Fruit fly (Drosophila melanogaster) whole organism, embryonic: ENCODE measurements around the gene tai.
A peak's percentile ranks its signal among the peaks of the same experiment; 100 is the strongest.

Experiments used
- CG1024 ChIP-seq: fragments of 200-800 bp; sonication (Bioruptor generic); IDR thresholded peaks from 2 replicates; pipeline ENCODE4 v1.3.6; 2022; ENCODE audit warnings: missing biosample characterization, missing genetic modification characterization
- CG10979 ChIP-seq: fragments of 200-800 bp; sonication (Bioruptor generic); optimal IDR thresholded peaks from 2 replicates; lab custom pipeline; 2018; ENCODE audit warnings: missing biosample characterization, mild to moderate bottlenecking, missing genetic modification characterization, moderate library complexity
- CG11398 ChIP-seq: fragments of 200-800 bp; sonication (Bioruptor generic); optimal IDR thresholded peaks from 2 replicates; lab custom pipeline; 2016; ENCODE audit warnings: missing biosample characterization, missing genetic modification characterization
- CG11723 ChIP-seq: fragments of 200-800 bp; sonication (Bioruptor generic); optimal IDR thresholded peaks from 2 replicates; lab custom pipeline; 2017; ENCODE audit warnings: missing biosample characterization, mild to moderate bottlenecking, missing genetic modification characterization
- CG14441 ChIP-seq: fragments of 200-800 bp; sonication (Bioruptor generic); IDR thresholded peaks from 2 replicates; pipeline ENCODE4 v1.3.6; 2022; ENCODE audit warnings: missing biosample characterization, missing genetic modification characterization
- CG1603 ChIP-seq: fragments of 200-800 bp; sonication (Bioruptor generic); optimal IDR thresholded peaks from 2 replicates; lab custom pipeline; 2019; ENCODE audit warnings: missing biosample characterization, mild to moderate bottlenecking, missing genetic modification characterization, moderate library complexity
- CG17385 ChIP-seq: fragments of 200-800 bp; sonication (Bioruptor generic); optimal IDR thresholded peaks from 3 replicates; lab custom pipeline; 2018; ENCODE audit warnings: missing biosample characterization, mild to moderate bottlenecking, missing genetic modification characterization
- CG17568 ChIP-seq: fragments of 200-800 bp; sonication (Bioruptor generic); optimal IDR thresholded peaks from 2 replicates; lab custom pipeline; 2018; ENCODE audit warnings: missing biosample characterization, mild to moderate bottlenecking, missing genetic modification characterization, moderate library complexity
- CG18262 ChIP-seq: fragments of 200-800 bp; optimal IDR thresholded peaks from 3 replicates; lab custom pipeline; 2019; ENCODE audit warnings: missing biosample characterization, mild to moderate bottlenecking, missing genetic modification characterization, moderate library complexity
- CG2199 ChIP-seq: fragments of 200-800 bp; sonication (Bioruptor generic); IDR thresholded peaks from 3 replicates; pipeline ENCODE4 v1.3.6; 2022; ENCODE audit warnings: missing biosample characterization, missing genetic modification characterization
- CG2712 ChIP-seq: fragments of 200-800 bp; optimal IDR thresholded peaks from 3 replicates; lab custom pipeline; 2019; ENCODE audit warnings: missing biosample characterization, mild to moderate bottlenecking, missing genetic modification characterization, moderate library complexity
- CG2889 ChIP-seq: fragments of 200-800 bp; sonication (Bioruptor generic); IDR thresholded peaks from 3 replicates; pipeline ENCODE4 v1.3.6; 2022; ENCODE audit warnings: missing biosample characterization, missing genetic modification characterization
- CG31441 ChIP-seq: fragments of 200-800 bp; sonication (Bioruptor generic); IDR thresholded peaks from 2 replicates; pipeline ENCODE4 v1.3.6; 2022; ENCODE audit warnings: missing biosample characterization, missing genetic modification characterization
- CG33557 ChIP-seq: fragments of 200-800 bp; sonication (Bioruptor generic); optimal IDR thresholded peaks from 2 replicates; lab custom pipeline; 2019; ENCODE audit warnings: missing biosample characterization, mild to moderate bottlenecking, missing genetic modification characterization, moderate library complexity
- CG6254 ChIP-seq: fragments of 200-800 bp; sonication (Bioruptor generic); optimal IDR thresholded peaks from 3 replicates; lab custom pipeline; 2017; ENCODE audit warnings: mild to moderate bottlenecking, missing biosample characterization, missing genetic modification reagents, missing genetic modification characterization
- CG8478 ChIP-seq: fragments of >200 bp; optimal IDR thresholded peaks from 2 replicates; lab custom pipeline; 2018
- CG9797 ChIP-seq: fragments of 200-800 bp; sonication (Bioruptor generic); optimal IDR thresholded peaks from 3 replicates; lab custom pipeline; 2018; ENCODE audit warnings: missing biosample characterization, mild to moderate bottlenecking, missing genetic modification characterization
- Dfd ChIP-seq, 2 experiments: fragments of >200 bp; optimal IDR thresholded peaks; 2 replicates each; lab custom pipeline; 2017; ENCODE audit warnings: missing biosample characterization in 2 of 2, missing genetic modification characterization in 2 of 2
- HLH4C ChIP-seq: fragments of 200-800 bp; sonication (Bioruptor generic); IDR thresholded peaks from 3 replicates; pipeline ENCODE4 v1.3.6; 2022; ENCODE audit warnings: missing biosample characterization, missing genetic modification characterization; ENCODE audit not compliant: partially characterized antibody
- Hr78 ChIP-seq, 2 experiments: fragments of 200-800 bp in 1 of 2; fragments of >200 bp in 1 of 2; sonication (Bioruptor generic) in 1 of 2; optimal IDR thresholded peaks; 2 replicates each; lab custom pipeline; 2017 to 2019; ENCODE audit warnings: missing biosample characterization in 2 of 2, missing genetic modification characterization in 2 of 2, mild to moderate bottlenecking in 1 of 2, moderate library complexity in 1 of 2
- Lim3 ChIP-seq: fragments of 200-800 bp; sonication (Bioruptor generic); IDR thresholded peaks from 2 replicates; pipeline ENCODE4 v1.3.6; 2022; ENCODE audit warnings: missing biosample characterization, missing genetic modification characterization
- Med ChIP-seq: fragments of 200-800 bp; sonication (Bioruptor generic); peaks from one replicate; lab custom pipeline; 2016; ENCODE audit warnings: missing biosample characterization, missing genetic modification characterization, mild to moderate bottlenecking, inconsistent platforms, moderate library complexity
- Ssrp ChIP-seq: fragments of 200-800 bp; sonication (Bioruptor generic); optimal IDR thresholded peaks from 2 replicates; lab custom pipeline; 2018; ENCODE audit warnings: missing biosample characterization, mild to moderate bottlenecking, missing genetic modification characterization, moderate library complexity
- abd-A ChIP-seq: fragments of 200-800 bp; sonication (Bioruptor generic); optimal IDR thresholded peaks from 3 replicates; lab custom pipeline; 2019; ENCODE audit warnings: missing biosample characterization, mild to moderate bottlenecking, missing genetic modification characterization, moderate library complexity
- ara ChIP-seq: fragments of 200-800 bp; sonication (Bioruptor generic); IDR thresholded peaks from 2 replicates; pipeline ENCODE4 v1.3.6; 2022; ENCODE audit warnings: missing biosample characterization, missing genetic modification characterization
- bsh ChIP-seq, 2 experiments: fragments of 200-800 bp; sonication (Bioruptor generic); optimal IDR thresholded peaks; 2 replicates each; lab custom pipeline; 2017 to 2018; ENCODE audit warnings: mild to moderate bottlenecking in 2 of 2, missing biosample characterization in 2 of 2, missing genetic modification characterization in 2 of 2, moderate library complexity in 1 of 2
- caup ChIP-seq: fragments of 200-800 bp; sonication (Bioruptor generic); optimal IDR thresholded peaks from 3 replicates; lab custom pipeline; 2017; ENCODE audit warnings: missing biosample characterization, mild to moderate bottlenecking, missing genetic modification characterization, moderate library complexity; ENCODE audit not compliant: severe bottlenecking
- chinmo ChIP-seq: fragments of 200-800 bp; sonication (Bioruptor generic); IDR thresholded peaks from 4 replicates; pipeline ENCODE4 v1.3.6; 2022; ENCODE audit warnings: missing biosample characterization, missing genetic modification characterization; ENCODE audit not compliant: partially characterized antibody
- ci ChIP-seq: fragments of 200-800 bp; sonication (Bioruptor generic); IDR thresholded peaks from 3 replicates; pipeline ENCODE4 v1.3.6; 2022; ENCODE audit warnings: missing biosample characterization, missing genetic modification characterization
- crol ChIP-seq: fragments of 200-800 bp; sonication (Bioruptor generic); IDR thresholded peaks from 2 replicates; pipeline ENCODE4 v1.3.6; 2022; ENCODE audit warnings: missing biosample characterization, missing genetic modification characterization
- dmrt11E ChIP-seq: fragments of 200-800 bp; sonication (Bioruptor generic); optimal IDR thresholded peaks from 3 replicates; lab custom pipeline; 2018; ENCODE audit warnings: missing biosample characterization, mild to moderate bottlenecking, missing genetic modification characterization, moderate library complexity
- dpn ChIP-seq, 2 experiments: fragments of 200-800 bp; sonication (Bioruptor generic); optimal IDR thresholded peaks; 3 replicates each; lab custom pipeline; 2016; ENCODE audit warnings: missing biosample characterization in 2 of 2, missing genetic modification characterization in 2 of 2
- fd3F ChIP-seq: fragments of 200-800 bp; sonication (Bioruptor generic); optimal IDR thresholded peaks from 2 replicates; lab custom pipeline; 2018; ENCODE audit warnings: missing biosample characterization, mild to moderate bottlenecking, missing genetic modification characterization, moderate library complexity
- fd64A ChIP-seq: fragments of 200-800 bp; sonication (Bioruptor generic); optimal IDR thresholded peaks from 3 replicates; lab custom pipeline; 2018; ENCODE audit warnings: missing biosample characterization, mild to moderate bottlenecking, missing genetic modification characterization
- gce ChIP-seq: fragments of 200-800 bp; sonication (Bioruptor generic); IDR thresholded peaks from 3 replicates; pipeline ENCODE4 v1.3.6; 2022; ENCODE audit warnings: missing biosample characterization, missing genetic modification characterization
- lola ChIP-seq, 3 experiments: fragments of >200 bp in 2 of 3; fragments of 200-800 bp in 1 of 3; sonication (Bioruptor generic) in 1 of 3; optimal IDR thresholded peaks; 2 replicates each; lab custom pipeline; 2017 to 2019; ENCODE audit warnings: missing biosample characterization in 3 of 3, missing genetic modification characterization in 3 of 3, mild to moderate bottlenecking in 1 of 3, moderate library complexity in 1 of 3
- lov ChIP-seq, 2 experiments: fragments of 200-800 bp in 1 of 2; fragments of >200 bp in 1 of 2; sonication (Bioruptor generic) in 1 of 2; IDR thresholded peaks in 1 of 2; optimal IDR thresholded peaks in 1 of 2; 2 replicates in 1 of 2; 3 replicates in 1 of 2; pipeline versions ENCODE4 v1.3.6 to Lab custom; 2017 to 2022; ENCODE audit warnings: missing biosample characterization in 1 of 2, missing genetic modification characterization in 1 of 2
- nerfin-1 ChIP-seq: fragments of 200-800 bp; sonication (Bioruptor generic); optimal IDR thresholded peaks from 3 replicates; lab custom pipeline; 2019; ENCODE audit warnings: missing biosample characterization, mild to moderate bottlenecking, missing genetic modification characterization, moderate library complexity
- pros ChIP-seq: fragments of 200-800 bp; sonication (Bioruptor generic); optimal IDR thresholded peaks from 3 replicates; lab custom pipeline; 2019; ENCODE audit warnings: missing biosample characterization, mild to moderate bottlenecking, missing genetic modification characterization, moderate library complexity
- sd ChIP-seq: fragments of 200-800 bp; sonication (Bioruptor generic); optimal IDR thresholded peaks from 3 replicates; lab custom pipeline; 2018; ENCODE audit warnings: missing biosample characterization, mild to moderate bottlenecking, missing genetic modification characterization, moderate library complexity
- sens ChIP-seq: fragments of 200-800 bp; sonication (Bioruptor generic); peaks from one replicate; lab custom pipeline; 2016; ENCODE audit warnings: missing biosample characterization, missing genetic modification characterization
- seq ChIP-seq: fragments of 200-800 bp; sonication (Bioruptor generic); IDR thresholded peaks from 2 replicates; pipeline ENCODE4 v1.3.6; 2022; ENCODE audit warnings: missing biosample characterization, missing genetic modification characterization
- tap ChIP-seq: fragments of 200-800 bp; optimal IDR thresholded peaks from 3 replicates; lab custom pipeline; 2019; ENCODE audit warnings: missing biosample characterization, mild to moderate bottlenecking, missing genetic modification characterization, moderate library complexity
- unpg ChIP-seq: fragments of 200-800 bp; sonication (Bioruptor generic); optimal IDR thresholded peaks from 3 replicates; lab custom pipeline; 2018; ENCODE audit warnings: missing biosample characterization, mild to moderate bottlenecking, missing genetic modification characterization, moderate library complexity
- vvl ChIP-seq: fragments of 200-800 bp; sonication (Bioruptor generic); IDR thresholded peaks from 2 replicates; pipeline ENCODE4 v1.3.6; 2022; ENCODE audit warnings: missing biosample characterization, missing genetic modification characterization
- z ChIP-seq: fragments of 200-800 bp; sonication (Bioruptor generic); IDR thresholded peaks from 3 replicates; pipeline ENCODE4 v1.3.6; 2022; ENCODE audit warnings: missing biosample characterization, missing genetic modification characterization
- zen ChIP-seq: fragments of 200-800 bp; sonication (Bioruptor generic); optimal IDR thresholded peaks from 3 replicates; lab custom pipeline; 2018; ENCODE audit warnings: missing biosample characterization, mild to moderate bottlenecking, missing genetic modification characterization, moderate library complexity

The tai gene

DNA sequence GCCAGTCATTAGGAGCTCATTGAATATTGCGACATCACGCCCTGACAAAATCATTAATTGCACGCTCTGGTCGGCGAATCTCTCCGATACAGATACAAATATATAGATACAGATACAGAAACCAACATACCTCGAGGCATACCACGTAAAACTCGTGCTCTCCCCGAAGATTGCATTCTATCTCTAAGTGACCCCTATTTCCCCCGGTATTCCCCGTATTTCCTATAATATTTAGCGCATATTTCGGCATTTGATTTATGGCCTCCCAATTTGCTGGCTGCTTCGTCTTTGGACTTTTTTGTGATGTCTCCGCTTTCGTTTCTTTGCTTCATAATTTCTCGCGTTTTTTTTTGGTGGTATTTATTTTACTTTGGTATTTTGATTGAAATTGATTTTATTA is 25.7 kb downstream of the tai start:
- TF ChIP-seq chinmo (GFP tag; lab: Robert Waterston, UW) = 0 out of 4 replicates have a peak, but pooled peaks have one; percentile 9
- TF ChIP-seq sd (tag; lab: Kevin White, UChicago) = peak; percentile 47
- TF ChIP-seq pros = no peak

DNA sequence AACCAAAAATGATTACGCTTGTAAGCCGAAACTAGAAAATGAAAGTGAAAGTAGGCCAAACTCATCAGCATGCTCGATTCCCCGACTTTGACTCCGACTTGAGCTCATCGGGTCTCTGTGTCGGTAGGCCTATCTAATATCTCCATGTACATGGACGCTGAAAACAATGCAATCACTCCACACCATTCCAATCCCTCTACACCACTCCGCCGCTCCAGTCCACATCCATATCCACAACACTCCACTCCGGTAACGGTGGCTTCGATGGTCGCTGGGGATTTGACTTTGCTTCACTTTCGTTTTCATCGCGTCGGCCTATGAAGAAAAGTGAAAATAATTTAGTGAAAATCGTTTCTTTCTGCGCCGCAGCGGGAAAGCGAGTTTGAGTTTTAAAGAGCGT is 27.1 kb downstream of the tai start:
- no peak for TF ChIP-seq CG14441 (GFP tag; lab: Robert Waterston, UW)
- TF ChIP-seq CG6254 (GFP tag; lab: Kevin White, UChicago) = peak; percentile 53
- TF ChIP-seq Ssrp = no peak
- peak; percentile 22 for TF ChIP-seq dmrt11E (tag; lab: Kevin White, UChicago)
- no peak for TF ChIP-seq CG17568 (GFP tag; lab: Kevin White, UChicago)
- TF ChIP-seq dpn (GFP tag; optimal IDR thresholded peaks at IDR 0.05; lab: Kevin White, UChicago) = no peak
- TF ChIP-seq CG11723 (GFP tag; lab: Kevin White, UChicago) = no peak
- TF ChIP-seq fd64A (GFP tag; lab: Kevin White, UChicago) = peak; percentile 26
- TF ChIP-seq CG18262 (tag; lab: Kevin White, UChicago) = peak; percentile 26
- no peak for TF ChIP-seq fd3F (GFP tag; lab: Kevin White, UChicago)
- peak; percentile 17 for TF ChIP-seq nerfin-1 (tag; lab: Kevin White, UChicago)
- TF ChIP-seq ci (GFP tag; lab: Robert Waterston, UW) = peak; percentile 55; the same call in 1 of the 3 replicates
- no peak for TF ChIP-seq gce
- TF ChIP-seq CG8478 (lab: Kevin White, UChicago) = no peak
- TF ChIP-seq CG17385 (GFP tag; lab: Kevin White, UChicago) = no peak
- no peak for TF ChIP-seq Hr78 (GFP tag; optimal IDR thresholded peaks at IDR 0.05; lab: Kevin White, UChicago)
- peak; percentile 50 for TF ChIP-seq Med (GFP tag; lab: Kevin White, UChicago)
- peak; percentile 62; the same call in 1 of the 3 replicates for TF ChIP-seq z (GFP tag; lab: Robert Waterston, UW)
- TF ChIP-seq sens (GFP tag; lab: Kevin White, UChicago) = peak; percentile 73
- TF ChIP-seq CG1603 (tag; lab: Kevin White, UChicago) = peak; percentile 33
- peak; percentile 27; the same call in 1 of the 2 replicates for TF ChIP-seq ara
- no peak for TF ChIP-seq CG1024 (GFP tag; lab: Robert Waterston, UW)
- peak; percentile 19 for TF ChIP-seq CG2712 (tag; lab: Kevin White, UChicago)
- no peak for TF ChIP-seq CG11398 (GFP tag; lab: Kevin White, UChicago)
- TF ChIP-seq crol (GFP tag; lab: Robert Waterston, UW) = peak; percentile 58
- peak; percentile 12 for TF ChIP-seq pros
- TF ChIP-seq lov (optimal IDR thresholded peaks at IDR 0.05; lab: Kevin White, UChicago) = no peak
- 0 out of 3 replicates have a peak, but pooled peaks have one; percentile 23 for TF ChIP-seq lov (GFP tag; IDR thresholded peaks at IDR 0.05; lab: Robert Waterston, UW)
- peak; percentile 8 for TF ChIP-seq CG10979
- no peak for TF ChIP-seq caup (GFP tag; lab: Kevin White, UChicago)
- no peak for TF ChIP-seq HLH4C (GFP tag; lab: Robert Waterston, UW)
- TF ChIP-seq CG9797 (GFP tag; lab: Kevin White, UChicago) = no peak
- no peak; the same call in 1 of the 2 replicates for TF ChIP-seq vvl (GFP tag; lab: Robert Waterston, UW)
- peak in 1 of 2 experiments; percentile 53 for TF ChIP-seq bsh (GFP tag; optimal IDR thresholded peaks at IDR 0.05; lab: Kevin White, UChicago)
- no peak for TF ChIP-seq zen (tag; lab: Kevin White, UChicago)
- TF ChIP-seq CG31441 (GFP tag; lab: Robert Waterston, UW) = peak; percentile 21; the same call in 1 of the 2 replicates
- peak; percentile 21 for TF ChIP-seq abd-A (tag; lab: Kevin White, UChicago)
- no peak for TF ChIP-seq seq (GFP tag; lab: Robert Waterston, UW)
- TF ChIP-seq CG33557 (GFP tag; lab: Kevin White, UChicago) = peak; percentile 85
- peak; percentile 1 for TF ChIP-seq unpg
- TF ChIP-seq Lim3 (GFP tag; lab: Robert Waterston, UW) = no peak
- peak; percentile 84; the same call in 2 of the 3 replicates for TF ChIP-seq CG2199 (GFP tag; lab: Robert Waterston, UW)
- no peak for TF ChIP-seq Dfd (GFP tag; optimal IDR thresholded peaks at IDR 0.05; lab: Kevin White, UChicago)
- TF ChIP-seq tap (tag; lab: Kevin White, UChicago) = peak; percentile 0
- TF ChIP-seq CG2889 = 0 out of 3 replicates have a peak, but pooled peaks have one; percentile 14
- TF ChIP-seq lola (GFP tag; optimal IDR thresholded peaks at IDR 0.05; lab: Kevin White, UChicago) = no peak
